Worm (Caenorhabditis elegans): ENCODE data around the gene C25F9.2.

C25F9.2 gene

ce11 chrV:19405276-19405815 lies 15.9 kb upstream of the C25F9.2 start, which contains the start of the genes C25F9.6 and C25F9.10:
Gene C25F9.6, minus strand, starts transcription at chrV:19405326.
Gene C25F9.10, plus strand, starts transcription at chrV:19405729.
- TF ChIP-seq dao-5 (tag; optimal IDR thresholded peaks at IDR 0.05) (no peak), him-1 (tag; optimal IDR thresholded peaks at IDR 0.05) (no peak), W03F9.2 (tag; optimal IDR thresholded peaks at IDR 0.05) (no peak)

- TF ChIP-seq him-1 (tag; optimal IDR thresholded peaks at IDR 0.05) (no peak), W03F9.2 (tag; optimal IDR thresholded peaks at IDR 0.05) (no peak), dao-5 (tag; optimal IDR thresholded peaks at IDR 0.05) (no peak)
Observed at ce11 chrV:19410663-19411062, 10.6 kb upstream of the C25F9.2 start, which contains the start of gene C25F9.5. Gene C25F9.5, minus strand, starts transcription at chrV:19410857.

- TF ChIP-seq dao-5 (tag; optimal IDR thresholded peaks at IDR 0.05): no peak
- no peak for TF ChIP-seq him-1 (tag; optimal IDR thresholded peaks at IDR 0.05)
- TF ChIP-seq W03F9.2 (tag; optimal IDR thresholded peaks at IDR 0.05): no peak
Observed at ce11 chrV:19416475-19416874, 4.8 kb upstream of the C25F9.2 start, which contains the start of the genes C25F9.4 and C25F9.9. Gene C25F9.4, minus strand, starts transcription at chrV:19416575. Gene C25F9.9, plus strand, starts transcription at chrV:19416611.

ce11 chrV:19417836-19418235 lies 3.4 kb upstream of the C25F9.2 start, which contains the start of gene C25F9.15:
Gene C25F9.15, plus strand, starts transcription at chrV:19418136.
- TF ChIP-seq dao-5 (tag; optimal IDR thresholded peaks at IDR 0.05): no peak
- TF ChIP-seq W03F9.2 (tag; optimal IDR thresholded peaks at IDR 0.05): no peak
- TF ChIP-seq him-1 (tag; optimal IDR thresholded peaks at IDR 0.05): no peak

ce11 chrV:19428097-19428496 lies 6.8 kb downstream of the C25F9.2 start:
- TF ChIP-seq him-1 (tag; optimal IDR thresholded peaks at IDR 0.05) (no peak), W03F9.2 (tag; optimal IDR thresholded peaks at IDR 0.05) (no peak), dao-5 (tag; optimal IDR thresholded peaks at IDR 0.05) (no peak)

- TF ChIP-seq him-1 (tag; optimal IDR thresholded peaks at IDR 0.05): no peak
- no peak for TF ChIP-seq dao-5 (tag; optimal IDR thresholded peaks at IDR 0.05)
- TF ChIP-seq W03F9.2 (tag; optimal IDR thresholded peaks at IDR 0.05): no peak
Observed at ce11 chrV:19428936-19429335, 7.7 kb downstream of the C25F9.2 start.

ce11 chrV:19429605-19430004 lies 8.3 kb downstream of the C25F9.2 start:
- TF ChIP-seq him-1 (tag; optimal IDR thresholded peaks at IDR 0.05): no peak
- no peak for TF ChIP-seq W03F9.2 (tag; optimal IDR thresholded peaks at IDR 0.05)
- no peak for TF ChIP-seq dao-5 (tag; optimal IDR thresholded peaks at IDR 0.05)

ce11 chrV:19430351-19430913 lies 9.2 kb downstream of the C25F9.2 start:
- TF ChIP-seq W03F9.2 (tag; optimal IDR thresholded peaks at IDR 0.05): no peak
- TF ChIP-seq dao-5 (tag; optimal IDR thresholded peaks at IDR 0.05): no peak
- TF ChIP-seq him-1 (tag; optimal IDR thresholded peaks at IDR 0.05): no peak

ce11 chrV:19431036-19431435 lies 9.8 kb downstream of the C25F9.2 start, which contains the start of gene srw-85:
Gene srw-85, minus strand, starts transcription at chrV:19431136.
- no peak for TF ChIP-seq W03F9.2 (tag; optimal IDR thresholded peaks at IDR 0.05)

- TF ChIP-seq him-1 (tag; optimal IDR thresholded peaks at IDR 0.05) (no peak), dao-5 (tag; optimal IDR thresholded peaks at IDR 0.05) (no peak), W03F9.2 (tag; optimal IDR thresholded peaks at IDR 0.05) (no peak)
Observed at ce11 chrV:19432030-19432429, 10.8 kb downstream of the C25F9.2 start.

- no peak for TF ChIP-seq W03F9.2 (tag; optimal IDR thresholded peaks at IDR 0.05)
- TF ChIP-seq dao-5 (tag; optimal IDR thresholded peaks at IDR 0.05): no peak
- no peak for TF ChIP-seq him-1 (tag; optimal IDR thresholded peaks at IDR 0.05)
Observed at ce11 chrV:19432972-19433371, 11.7 kb downstream of the C25F9.2 start, which contains the start of gene C25F9.11. Gene C25F9.11, minus strand, starts transcription at chrV:19433072.

ce11 chrV:19433806-19434437 lies 12.7 kb downstream of the C25F9.2 start, which contains the start of gene C25F9.16:
Gene C25F9.16, plus strand, starts transcription at chrV:19434387.
- TF ChIP-seq dao-5 (tag; optimal IDR thresholded peaks at IDR 0.05) (no peak), W03F9.2 (tag; optimal IDR thresholded peaks at IDR 0.05) (no peak), him-1 (tag; optimal IDR thresholded peaks at IDR 0.05) (no peak)

ce11 chrV:19436307-19436706 lies 15.0 kb downstream of the C25F9.2 start, which contains the start of gene C25F9.14:
Gene C25F9.14, plus strand, starts transcription at chrV:19436484.
- no peak for TF ChIP-seq dao-5 (tag; optimal IDR thresholded peaks at IDR 0.05)

- no peak for TF ChIP-seq him-1 (tag; optimal IDR thresholded peaks at IDR 0.05)
- TF ChIP-seq dao-5 (tag; optimal IDR thresholded peaks at IDR 0.05): no peak
- no peak for TF ChIP-seq W03F9.2 (tag; optimal IDR thresholded peaks at IDR 0.05)
Observed at ce11 chrV:19443599-19443998, 22.3 kb downstream of the C25F9.2 start.

Data from whole organism, L4/young adult.